Fruit fly (Drosophila melanogaster) whole organism, pupa: Measurements from ENCODE around the gene CG9643.

ENCODE experiments used
- CG10348 ChIP-seq: fragments of 200-800 bp; sonication (Bioruptor generic); IDR thresholded peaks from 2 replicates; pipeline ENCODE4 v1.3.6; 2022; ENCODE audit warnings: missing biosample characterization, missing genetic modification characterization
- CG12605 ChIP-seq: fragments of 200-800 bp; sonication (Bioruptor generic); IDR thresholded peaks from 2 replicates; pipeline ENCODE4 v1.3.6; 2022; ENCODE audit warnings: missing biosample characterization, missing genetic modification characterization
- CG13204 ChIP-seq: fragments of 200-800 bp; sonication (Bioruptor generic); optimal IDR thresholded peaks from 2 replicates; lab custom pipeline; 2018; ENCODE audit warnings: missing biosample characterization, mild to moderate bottlenecking, missing genetic modification characterization, moderate library complexity
- CG14655 ChIP-seq: fragments of 200-800 bp; sonication (Bioruptor generic); optimal IDR thresholded peaks from 3 replicates; lab custom pipeline; 2017; ENCODE audit warnings: mild to moderate bottlenecking, missing biosample characterization, missing genetic modification reagents, missing genetic modification characterization
- CG15710 ChIP-seq: fragments of 200-800 bp; sonication (Bioruptor generic); optimal IDR thresholded peaks from 2 replicates; lab custom pipeline; 2018; ENCODE audit warnings: missing biosample characterization, mild to moderate bottlenecking, missing genetic modification characterization, moderate library complexity
- CG17806 ChIP-seq: fragments of 200-800 bp; sonication (Bioruptor generic); optimal IDR thresholded peaks from 2 replicates; lab custom pipeline; 2018; ENCODE audit warnings: missing biosample characterization, mild to moderate bottlenecking, missing genetic modification characterization, moderate library complexity
- CG32121 ChIP-seq: fragments of 200-800 bp; sonication (Bioruptor generic); IDR thresholded peaks from 2 replicates; pipeline ENCODE4 v1.3.6; 2022; ENCODE audit warnings: missing biosample characterization, missing genetic modification characterization
- CG34367 ChIP-seq: fragments of 200-800 bp; sonication (Bioruptor generic); optimal IDR thresholded peaks from 2 replicates; lab custom pipeline; 2018; ENCODE audit warnings: missing biosample characterization, mild to moderate bottlenecking, missing genetic modification characterization
- CG4496 ChIP-seq: fragments of 200-800 bp; sonication (Bioruptor generic); IDR thresholded peaks from 3 replicates; pipeline ENCODE4 v1.3.6; 2022; ENCODE audit warnings: missing biosample characterization, missing genetic modification characterization
- CG8159 ChIP-seq: fragments of 200-800 bp; sonication (Bioruptor generic); optimal IDR thresholded peaks from 3 replicates; lab custom pipeline; 2018; ENCODE audit warnings: missing biosample characterization, mild to moderate bottlenecking, missing genetic modification characterization, moderate library complexity
- CG8301 ChIP-seq: fragments of 200-800 bp; sonication (Bioruptor generic); optimal IDR thresholded peaks from 2 replicates; lab custom pipeline; 2018; ENCODE audit warnings: missing biosample characterization, mild to moderate bottlenecking, missing genetic modification characterization
- CG9948 ChIP-seq: fragments of 200-800 bp; sonication (Bioruptor generic); optimal IDR thresholded peaks from 2 replicates; lab custom pipeline; 2018; ENCODE audit warnings: missing biosample characterization, mild to moderate bottlenecking, missing genetic modification characterization, moderate library complexity
- D1 ChIP-seq: fragments of 200-800 bp; sonication (Bioruptor generic); optimal IDR thresholded peaks from 2 replicates; lab custom pipeline; 2018; ENCODE audit warnings: missing biosample characterization, mild to moderate bottlenecking, missing genetic modification characterization, moderate library complexity
- EcR ChIP-seq: fragments of 200-800 bp; sonication (Bioruptor generic); optimal IDR thresholded peaks from 3 replicates; lab custom pipeline; 2019; ENCODE audit warnings: missing biosample characterization, missing genetic modification characterization, mild to moderate bottlenecking, moderate library complexity, missing genetic modification reagents
- Ets98B ChIP-seq: fragments of 200-800 bp; sonication (Bioruptor generic); IDR thresholded peaks from 2 replicates; pipeline ENCODE4 v1.3.6; 2022; ENCODE audit warnings: missing biosample characterization, missing genetic modification characterization
- Pif1A ChIP-seq: fragments of 200-800 bp; sonication (Bioruptor generic); optimal IDR thresholded peaks from 3 replicates; lab custom pipeline; 2016; ENCODE audit warnings: missing biosample characterization, missing genetic modification characterization
- Pif1B ChIP-seq: fragments of 200-800 bp; sonication (Bioruptor generic); optimal IDR thresholded peaks from 3 replicates; lab custom pipeline; 2016; ENCODE audit warnings: missing biosample characterization, missing genetic modification characterization
- Snoo ChIP-seq: fragments of 200-800 bp; sonication (Bioruptor generic); optimal IDR thresholded peaks from 3 replicates; lab custom pipeline; 2017; ENCODE audit warnings: missing biosample characterization, mild to moderate bottlenecking, missing genetic modification characterization, inconsistent platforms
- fd96Ca ChIP-seq: fragments of 200-800 bp; sonication (Bioruptor generic); IDR thresholded peaks from 3 replicates; pipeline ENCODE4 v1.3.6; 2022; ENCODE audit warnings: missing biosample characterization, missing genetic modification characterization
- gl ChIP-seq: fragments of 200-800 bp; sonication (Bioruptor generic); optimal IDR thresholded peaks from 2 replicates; lab custom pipeline; 2018; ENCODE audit warnings: missing biosample characterization, mild to moderate bottlenecking, missing genetic modification characterization
- rn ChIP-seq: fragments of 200-800 bp; sonication (Bioruptor generic); IDR thresholded peaks from 2 replicates; pipeline ENCODE4 v1.3.6; 2022; ENCODE audit warnings: missing biosample characterization, missing genetic modification characterization

Gene CG9643

DNA sequence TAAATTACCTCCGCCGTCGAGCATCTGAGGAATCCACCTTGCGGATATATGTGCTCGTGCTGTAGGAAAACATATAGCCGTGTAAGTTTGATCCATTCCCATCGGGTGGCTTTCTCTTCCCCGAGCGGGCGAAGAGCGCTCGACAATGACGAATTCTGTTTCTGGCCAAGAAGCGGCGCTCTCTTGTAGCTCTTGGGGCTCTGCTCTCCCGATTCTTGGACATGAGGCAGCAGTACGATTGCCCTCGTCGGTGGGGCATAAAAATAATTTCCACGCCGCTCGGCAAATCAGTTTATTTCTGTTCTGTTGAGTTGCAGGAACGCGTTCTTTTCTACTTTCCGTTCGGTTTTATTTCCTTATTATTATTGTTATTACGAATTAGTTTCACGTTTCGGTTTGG, 20.2 kb downstream of the CG9643 start:
- no peak for TF ChIP-seq gl (tag; lab: Kevin White, UChicago)
- no peak for TF ChIP-seq CG32121 (GFP tag; lab: Robert Waterston, UW)
- no peak for TF ChIP-seq EcR (GFP tag; lab: Kevin White, UChicago)
- no peak for TF ChIP-seq CG8159
- no peak for TF ChIP-seq rn
- no peak for TF ChIP-seq CG12605 (GFP tag; lab: Robert Waterston, UW)
- TF ChIP-seq Snoo, result no peak
- no peak for TF ChIP-seq Pif1A (GFP tag; lab: Kevin White, UChicago)
- no peak; the same call in 2 of the 3 replicates for TF ChIP-seq CG4496 (GFP tag; lab: Robert Waterston, UW)
- TF ChIP-seq Ets98B (GFP tag; lab: Robert Waterston, UW), result no peak
- TF ChIP-seq fd96Ca (GFP tag; lab: Robert Waterston, UW), result no peak
- TF ChIP-seq CG17806 (tag; lab: Kevin White, UChicago), result no peak

DNA sequence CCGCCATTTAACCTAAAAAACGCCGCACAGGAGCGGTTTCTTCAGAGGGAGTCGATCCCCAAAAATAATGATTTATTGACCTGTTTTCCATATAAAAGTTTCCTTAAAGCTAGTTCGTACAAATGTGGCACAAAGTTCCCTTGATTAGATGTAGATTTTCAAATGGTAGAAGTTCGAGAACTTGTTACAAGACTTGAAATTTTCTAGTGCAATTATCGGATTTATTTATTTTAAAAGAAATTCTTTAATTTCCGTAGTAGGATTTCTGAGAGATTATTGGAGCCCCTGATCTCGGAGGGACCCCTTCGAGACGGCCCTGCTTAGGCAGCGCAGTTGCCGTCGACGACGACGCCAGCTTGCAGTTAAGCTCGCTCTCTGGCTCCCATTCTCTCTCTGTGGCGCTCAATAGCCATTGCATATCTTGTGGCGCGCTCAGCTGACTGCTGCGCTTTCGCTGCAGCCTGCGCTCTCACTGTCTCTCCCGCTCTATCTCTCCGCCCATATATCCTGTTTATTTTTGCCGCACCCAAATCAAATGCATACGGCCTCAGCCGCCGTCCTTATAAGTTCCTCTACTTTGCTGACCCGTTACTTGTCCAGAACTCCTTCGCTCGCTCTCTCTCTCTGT, 21.4 kb downstream of the CG9643 start:
- TF ChIP-seq CG13204 (GFP tag; lab: Kevin White, UChicago) (peak; percentile 48), CG12605 (GFP tag; lab: Robert Waterston, UW) (peak; percentile 54), D1 (peak; percentile 34), CG17806 (tag; lab: Kevin White, UChicago) (peak; percentile 84), EcR (GFP tag; lab: Kevin White, UChicago) (no peak), CG10348 (GFP tag; lab: Robert Waterston, UW) (peak; percentile 77), rn (peak; percentile 77), Pif1A (GFP tag; lab: Kevin White, UChicago) (peak; percentile 89), fd96Ca (GFP tag; lab: Robert Waterston, UW) (peak; percentile 85), Pif1B (GFP tag; lab: Kevin White, UChicago) (peak; percentile 82), CG9948 (peak; percentile 87), CG34367 (peak; percentile 74), gl (tag; lab: Kevin White, UChicago) (peak; percentile 14), CG32121 (GFP tag; lab: Robert Waterston, UW) (peak; percentile 83), CG8301 (peak; percentile 80), Ets98B (GFP tag; lab: Robert Waterston, UW) (peak; percentile 80), Snoo (peak; percentile 94), CG15710 (tag; lab: Kevin White, UChicago) (peak; percentile 91), CG4496 (GFP tag; lab: Robert Waterston, UW) (peak; percentile 86), CG14655 (peak; percentile 92), CG8159 (peak; percentile 93)

DNA sequence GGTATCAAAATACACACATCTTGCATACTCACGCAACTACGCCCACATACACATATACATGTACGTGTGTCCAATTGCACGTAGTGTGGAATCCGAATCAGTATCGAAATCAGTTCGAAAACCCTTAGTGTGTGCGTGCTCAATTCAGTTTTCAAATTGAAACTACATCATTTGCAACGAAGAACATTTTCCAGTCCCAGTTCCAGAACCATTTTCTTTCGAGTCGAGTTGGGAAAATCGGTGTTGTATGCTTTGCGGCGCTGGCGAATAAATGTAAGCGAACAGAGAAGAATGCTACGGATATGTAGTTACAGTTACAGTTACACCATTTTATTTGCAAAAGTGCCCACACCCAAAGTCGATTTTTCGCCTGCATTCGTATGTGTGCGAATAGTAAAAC, 22.1 kb downstream of the CG9643 start:
- TF ChIP-seq CG8159 (no peak), Pif1B (GFP tag; lab: Kevin White, UChicago) (no peak), EcR (GFP tag; lab: Kevin White, UChicago) (no peak), gl (tag; lab: Kevin White, UChicago) (no peak), CG8301 (no peak), CG14655 (no peak), CG9948 (no peak), D1 (no peak), CG4496 (GFP tag; lab: Robert Waterston, UW) (no peak), CG15710 (tag; lab: Kevin White, UChicago) (no peak)

DNA sequence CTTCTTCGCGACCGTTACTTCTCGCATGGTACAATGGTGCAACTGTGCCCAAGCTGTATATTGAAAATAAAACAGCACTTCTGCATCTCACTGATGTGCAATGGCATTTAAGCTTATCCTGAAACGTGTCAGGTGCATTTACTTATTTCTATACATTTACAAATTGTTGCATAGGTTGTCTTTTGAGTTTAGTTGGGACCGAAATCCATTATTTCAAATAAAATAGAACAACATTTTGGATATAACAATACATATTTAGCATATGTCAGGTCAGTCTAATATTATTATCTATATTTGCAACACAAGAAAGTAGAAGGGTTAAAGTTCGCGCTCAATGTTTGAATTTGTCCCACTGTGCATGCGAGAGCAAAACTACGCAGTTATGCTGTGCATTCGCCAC, 22.7 kb downstream of the CG9643 start:
- TF ChIP-seq CG10348 (GFP tag; lab: Robert Waterston, UW) (no peak), Ets98B (GFP tag; lab: Robert Waterston, UW) (no peak), CG17806 (tag; lab: Kevin White, UChicago) (peak; percentile 52), CG12605 (GFP tag; lab: Robert Waterston, UW) (no peak), CG13204 (GFP tag; lab: Kevin White, UChicago) (no peak), EcR (GFP tag; lab: Kevin White, UChicago) (no peak), D1 (peak; percentile 1), CG34367 (peak; percentile 57), CG4496 (GFP tag; lab: Robert Waterston, UW) (no peak), CG15710 (tag; lab: Kevin White, UChicago) (peak; percentile 62), Snoo (no peak), CG32121 (GFP tag; lab: Robert Waterston, UW) (no peak), Pif1A (GFP tag; lab: Kevin White, UChicago) (peak; percentile 56), CG9948 (peak; percentile 67), gl (tag; lab: Kevin White, UChicago) (no peak), CG8301 (peak; percentile 65), fd96Ca (GFP tag; lab: Robert Waterston, UW) (0 out of 3 replicates have a peak, but pooled peaks have one; percentile 28), CG14655 (peak; percentile 77), CG8159 (peak; percentile 74), rn (no peak), Pif1B (GFP tag; lab: Kevin White, UChicago) (no peak)
- TF ChIP-seq, all 21 proteins: peak for 10

DNA sequence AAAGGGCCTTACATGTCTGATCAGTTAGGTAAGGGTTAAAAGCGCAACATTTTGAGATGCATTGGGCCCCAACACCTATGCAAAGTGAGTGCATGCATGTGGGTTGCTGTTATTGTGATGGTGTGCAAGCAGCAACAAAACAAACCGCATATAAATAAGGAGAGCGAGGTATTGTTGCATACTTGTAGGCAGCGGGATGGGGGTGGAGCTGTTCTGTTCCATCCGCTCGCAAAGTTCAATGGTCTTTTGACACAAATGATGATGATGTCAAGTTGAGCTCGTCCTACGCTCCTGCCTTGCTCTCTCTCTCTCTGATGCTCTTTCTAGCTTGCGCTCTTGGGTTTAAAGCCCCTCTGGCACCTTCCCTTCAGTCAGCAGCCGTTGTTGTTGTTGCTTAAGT, 23.4 kb downstream of the CG9643 start:
- TF ChIP-seq Snoo, result peak; percentile 19
- TF ChIP-seq CG13204 (GFP tag; lab: Kevin White, UChicago), result peak; percentile 18
- no peak for TF ChIP-seq D1
- peak; percentile 97 for TF ChIP-seq EcR (GFP tag; lab: Kevin White, UChicago)
- no peak for TF ChIP-seq Pif1B (GFP tag; lab: Kevin White, UChicago)
- TF ChIP-seq fd96Ca (GFP tag; lab: Robert Waterston, UW), result peak; percentile 38; the same call in 1 of the 3 replicates
- no peak for TF ChIP-seq CG8159
- no peak for TF ChIP-seq CG32121 (GFP tag; lab: Robert Waterston, UW)
- peak; percentile 66; the same call in 2 of the 3 replicates for TF ChIP-seq CG4496 (GFP tag; lab: Robert Waterston, UW)
- TF ChIP-seq CG12605 (GFP tag; lab: Robert Waterston, UW), result no peak
